Worm (Caenorhabditis elegans): ENCODE results near the gene W03C9.6.

W03C9.6 gene

ce11 chrII:11917530-11917952, 36.8 kb upstream of the W03C9.6 start:
- TF ChIP-seq unc-120 (tag; optimal IDR thresholded peaks at IDR 0.05; ENCODE audit: poor library complexity, severe bottlenecking): no peak
- no peak for TF ChIP-seq sem-2 (GFP tag; optimal IDR thresholded peaks at IDR 0.05)
- no peak for TF ChIP-seq drap-1 (GFP tag; optimal IDR thresholded peaks at IDR 0.05)
- TF ChIP-seq pha-4 (tag; optimal IDR thresholded peaks at IDR 0.05): no peak
- TF ChIP-seq nhr-2 (tag; optimal IDR thresholded peaks at IDR 0.05): no peak
- TF ChIP-seq ceh-43 (GFP tag; optimal IDR thresholded peaks at IDR 0.05): no peak
- TF ChIP-seq ztf-11 (tag; optimal IDR thresholded peaks at IDR 0.05): no peak
- TF ChIP-seq lsy-2 (tag; optimal IDR thresholded peaks at IDR 0.05): no peak
- TF ChIP-seq mls-2 (tag; optimal IDR thresholded peaks at IDR 0.05): no peak
- TF ChIP-seq flh-1 (GFP tag; optimal IDR thresholded peaks at IDR 0.05): no peak
- no peak for TF ChIP-seq ces-1 (GFP tag; optimal IDR thresholded peaks at IDR 0.05)
- TF ChIP-seq tbx-8 (GFP tag; optimal IDR thresholded peaks at IDR 0.05): no peak
- TF ChIP-seq zip-8 (tag; optimal IDR thresholded peaks at IDR 0.05): no peak

DNA sequence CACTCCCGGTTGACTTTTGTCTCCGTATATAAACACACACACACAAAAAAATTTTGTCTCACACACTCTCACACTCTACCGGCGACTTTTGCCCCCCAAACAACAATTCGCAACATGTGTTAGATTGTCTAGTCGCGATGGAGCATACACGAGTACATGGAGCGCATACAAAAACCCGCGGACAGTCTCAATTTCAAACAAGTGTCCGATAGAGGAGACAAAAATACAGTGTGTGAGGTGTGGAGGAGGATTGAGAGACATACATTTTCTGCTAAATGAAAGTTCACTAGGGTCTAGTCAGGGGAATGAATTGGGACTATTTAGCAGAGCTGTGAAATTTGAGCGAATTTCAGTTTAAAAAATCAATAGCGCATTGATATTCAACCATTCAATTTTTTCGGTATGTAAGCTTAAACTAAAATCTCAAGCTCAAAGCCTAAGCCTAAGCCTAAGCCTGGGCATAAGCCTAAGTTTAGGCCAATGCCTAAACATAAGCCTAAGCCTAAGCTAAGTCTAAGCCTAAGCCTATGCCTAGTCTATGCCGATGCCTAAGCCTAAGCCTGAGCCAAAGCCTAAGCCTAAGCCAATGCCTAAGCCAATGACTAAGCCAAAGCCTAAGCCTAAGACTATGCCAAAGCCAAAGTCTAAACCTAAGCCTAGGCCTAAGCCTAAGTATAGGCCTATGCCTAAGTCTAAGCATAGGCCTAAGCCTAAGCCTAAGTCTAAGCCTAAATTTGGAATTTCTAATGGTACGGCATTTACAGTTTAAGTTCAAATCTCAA, 31.4 kb upstream of the W03C9.6 start:
- TF ChIP-seq drap-1 (GFP tag; optimal IDR thresholded peaks at IDR 0.05): no peak

- TF ChIP-seq zip-8 (tag; optimal IDR thresholded peaks at IDR 0.05): no peak
- no peak for TF ChIP-seq unc-120 (tag; optimal IDR thresholded peaks at IDR 0.05; ENCODE audit: poor library complexity, severe bottlenecking)
- peak; percentile 20 for TF ChIP-seq ham-2 (GFP tag; optimal IDR thresholded peaks at IDR 0.05)
These were observed 30.5 kb upstream of the W03C9.6 start for ce11 chrII:11923620-11924298.

DNA sequence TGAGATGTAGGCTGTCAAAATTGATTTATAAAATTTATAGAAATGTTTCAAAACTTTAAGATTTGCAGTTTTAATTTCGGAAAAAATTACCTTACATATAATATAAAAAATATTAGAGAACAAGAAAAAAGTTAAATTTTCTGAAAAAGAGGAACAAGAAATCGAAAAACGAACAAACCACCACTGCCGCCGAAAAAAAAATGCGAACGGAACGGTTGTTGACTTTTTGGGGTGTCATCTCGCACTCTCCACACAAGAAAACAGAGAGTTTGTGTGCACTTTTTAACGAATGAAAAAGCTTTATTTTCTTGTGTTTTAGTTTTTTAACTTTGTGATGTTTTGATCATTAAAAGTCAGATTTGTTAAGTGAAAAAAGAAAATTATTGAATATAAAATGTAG, 29.1 kb upstream of the W03C9.6 start:
- TF ChIP-seq ceh-43 (GFP tag; optimal IDR thresholded peaks at IDR 0.05) (no peak), nhr-2 (tag; optimal IDR thresholded peaks at IDR 0.05) (no peak), M03D4.4 (tag; optimal IDR thresholded peaks at IDR 0.05) (no peak), lin-13 (tag; optimal IDR thresholded peaks at IDR 0.05) (no peak), nhr-237 (tag; optimal IDR thresholded peaks at IDR 0.05) (no peak), lsy-2 (tag; optimal IDR thresholded peaks at IDR 0.05) (no peak), pha-4 (tag; optimal IDR thresholded peaks at IDR 0.05) (no peak), mab-5 (tag; optimal IDR thresholded peaks at IDR 0.05) (no peak), elt-3 (tag; optimal IDR thresholded peaks at IDR 0.05) (no peak), ceh-83 (GFP tag; optimal IDR thresholded peaks at IDR 0.05) (no peak), ces-1 (GFP tag; optimal IDR thresholded peaks at IDR 0.05) (no peak), lin-32 (GFP tag; optimal IDR thresholded peaks at IDR 0.05) (no peak), ztf-11 (tag; optimal IDR thresholded peaks at IDR 0.05) (no peak), nhr-12 (tag; optimal IDR thresholded peaks at IDR 0.05) (no peak), cnd-1 (tag; optimal IDR thresholded peaks at IDR 0.05) (no peak)

DNA sequence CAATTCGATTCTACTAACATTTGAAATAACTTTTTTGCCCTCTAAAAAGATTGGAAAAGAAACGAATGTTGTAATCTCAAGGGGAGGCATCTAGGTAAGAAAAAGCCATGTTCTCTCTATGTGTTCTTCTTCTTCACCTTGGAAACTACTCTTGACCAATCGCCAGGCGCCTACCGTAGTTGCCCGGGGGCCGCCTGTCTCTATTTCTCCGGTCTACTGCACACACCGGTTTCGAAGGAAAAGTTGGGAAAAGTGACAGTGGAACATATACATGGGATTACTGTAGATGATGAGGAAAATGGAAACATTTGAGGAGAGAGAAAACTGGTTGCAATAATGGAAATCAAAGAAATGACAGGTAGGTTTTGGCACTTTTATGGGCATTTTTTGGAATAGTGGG, 27.8 kb upstream of the W03C9.6 start:
- TF ChIP-seq lsy-2 (tag; optimal IDR thresholded peaks at IDR 0.05) (peak; percentile 44), sem-2 (GFP tag; optimal IDR thresholded peaks at IDR 0.05) (no peak), elt-3 (tag; optimal IDR thresholded peaks at IDR 0.05) (no peak), elt-1 (tag; optimal IDR thresholded peaks at IDR 0.05; ENCODE audit: borderline replicate concordance, insufficient read depth) (no peak), snpc-4 (tag; optimal IDR thresholded peaks at IDR 0.05) (no peak)

DNA sequence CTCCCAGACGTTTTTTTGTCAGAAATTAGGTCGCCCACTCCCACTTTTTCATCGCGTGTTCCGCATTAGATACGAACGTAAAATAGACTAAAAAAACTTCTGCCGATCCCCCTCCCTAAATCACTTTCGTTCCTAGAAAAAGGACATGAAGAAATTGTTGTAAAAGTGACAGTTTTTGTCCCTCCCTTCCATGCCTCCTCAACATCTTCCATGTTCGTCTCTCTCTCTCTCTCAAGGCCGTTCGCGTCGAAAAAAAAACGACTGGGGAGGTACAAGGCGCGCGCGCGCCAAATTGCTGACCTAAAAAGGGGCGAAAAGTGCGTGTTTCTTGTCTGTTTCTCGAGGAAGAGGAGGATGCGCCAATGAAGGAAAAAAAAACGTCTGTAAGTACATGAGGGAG, 25.6 kb upstream of the W03C9.6 start:
- TF ChIP-seq tbx-8 (GFP tag; optimal IDR thresholded peaks at IDR 0.05) (no peak), unc-120 (tag; optimal IDR thresholded peaks at IDR 0.05; ENCODE audit: poor library complexity, severe bottlenecking) (no peak), ceh-83 (GFP tag; optimal IDR thresholded peaks at IDR 0.05) (no peak), pha-4 (tag; optimal IDR thresholded peaks at IDR 0.05) (no peak), flh-1 (GFP tag; optimal IDR thresholded peaks at IDR 0.05) (no peak), sptf-1 (tag; optimal IDR thresholded peaks at IDR 0.05) (no peak), cnd-1 (tag; optimal IDR thresholded peaks at IDR 0.05) (no peak), ceh-43 (GFP tag; optimal IDR thresholded peaks at IDR 0.05) (no peak), unc-62 (GFP tag; optimal IDR thresholded peaks at IDR 0.05) (no peak), M03D4.4 (tag; optimal IDR thresholded peaks at IDR 0.05) (no peak), snpc-4 (tag; optimal IDR thresholded peaks at IDR 0.05) (no peak), ham-2 (GFP tag; optimal IDR thresholded peaks at IDR 0.05) (no peak), nhr-76 (tag; optimal IDR thresholded peaks at IDR 0.05) (no peak), elt-1 (tag; optimal IDR thresholded peaks at IDR 0.05; ENCODE audit: borderline replicate concordance, insufficient read depth) (no peak)
